Worm (Caenorhabditis elegans) whole organism, mixed stage, embryonic: Measurements from ENCODE around the gene gpx-5.
"Not testable (repeated sequence)": the region's sequence is repeated elsewhere in the genome, so short reads cannot be mapped to it uniquely, and the experiment has no call there.

ENCODE experiments used
- M03D4.4 ChIP-seq: sonication (generic microtip); optimal IDR thresholded peaks from 2 replicates; lab custom pipeline; 2017; ENCODE audit warnings: mild to moderate bottlenecking, missing genetic modification characterization, missing compliant biosample characterization
- bed-3 ChIP-seq: fragments of 200-800 bp; sonication (Bioruptor generic); optimal IDR thresholded peaks from 3 replicates; lab custom pipeline; 2018; ENCODE audit warnings: mild to moderate bottlenecking, missing genetic modification characterization, moderate library complexity, missing compliant biosample characterization
- blmp-1 ChIP-seq: fragments of 150-350 bp; optimal IDR thresholded peaks from 2 replicates; lab custom pipeline; 2014; ENCODE audit warnings: missing biosample characterization, missing genetic modification characterization
- ceh-39 ChIP-seq: fragments of 150-350 bp; optimal IDR thresholded peaks from 2 replicates; lab custom pipeline; 2014; ENCODE audit warnings: missing biosample characterization, missing genetic modification characterization
- ceh-43 ChIP-seq: fragments of 200-800 bp; sonication (Bioruptor generic); optimal IDR thresholded peaks from 2 replicates; lab custom pipeline; 2018; ENCODE audit warnings: mild to moderate bottlenecking, missing genetic modification characterization, moderate library complexity, missing compliant biosample characterization
- ceh-83 ChIP-seq: fragments of 200-800 bp; sonication (Bioruptor generic); optimal IDR thresholded peaks from 2 replicates; lab custom pipeline; 2018; ENCODE audit warnings: mild to moderate bottlenecking, missing genetic modification characterization, missing compliant biosample characterization
- ces-1 ChIP-seq: fragments of 150-350 bp; optimal IDR thresholded peaks from 2 replicates; lab custom pipeline; 2014; ENCODE audit warnings: missing biosample characterization, missing genetic modification reagents, missing genetic modification characterization
- cnd-1 ChIP-seq: fragments of 200-800 bp; sonication (Bioruptor generic); optimal IDR thresholded peaks from 2 replicates; lab custom pipeline; 2018; ENCODE audit warnings: mild to moderate bottlenecking, missing genetic modification characterization, missing compliant biosample characterization
- drap-1 ChIP-seq: fragments of 200-800 bp; sonication (Bioruptor generic); optimal IDR thresholded peaks from 3 replicates; lab custom pipeline; 2018; ENCODE audit warnings: mild to moderate bottlenecking, missing genetic modification characterization, missing compliant biosample characterization
- elt-1 ChIP-seq: sonication (generic microtip); optimal IDR thresholded peaks from 2 replicates; lab custom pipeline; 2017; ENCODE audit warnings: missing genetic modification characterization, mild to moderate bottlenecking, missing compliant biosample characterization, antibody characterized with exemption, moderate library complexity, borderline replicate concordance; ENCODE audit not compliant: insufficient read depth
- flh-1 ChIP-seq: fragments of 200-800 bp; sonication (Bioruptor generic); optimal IDR thresholded peaks from 2 replicates; lab custom pipeline; 2018; ENCODE audit warnings: mild to moderate bottlenecking, missing genetic modification characterization, moderate library complexity, missing compliant biosample characterization
- ham-2 ChIP-seq: fragments of 200-800 bp; sonication (Bioruptor generic); optimal IDR thresholded peaks from 2 replicates; lab custom pipeline; 2018; ENCODE audit warnings: mild to moderate bottlenecking, missing genetic modification characterization, missing compliant biosample characterization
- hlh-1 ChIP-seq: fragments of 150-350 bp; optimal IDR thresholded peaks from 2 replicates; lab custom pipeline; 2014; ENCODE audit warnings: missing biosample characterization, missing genetic modification reagents, missing genetic modification characterization
- lin-32 ChIP-seq: fragments of 200-800 bp; sonication (Bioruptor generic); optimal IDR thresholded peaks from 2 replicates; lab custom pipeline; 2018; ENCODE audit warnings: mild to moderate bottlenecking, missing genetic modification characterization, missing compliant biosample characterization
- lsy-2 ChIP-seq: fragments of 150-350 bp; optimal IDR thresholded peaks from 2 replicates; lab custom pipeline; 2014; ENCODE audit warnings: missing biosample characterization, missing genetic modification characterization
- mab-5 ChIP-seq: fragments of 150-350 bp; optimal IDR thresholded peaks from 2 replicates; lab custom pipeline; 2014; ENCODE audit warnings: missing biosample characterization, missing genetic modification characterization
- mep-1 ChIP-seq: fragments of 150-350 bp; optimal IDR thresholded peaks from 2 replicates; lab custom pipeline; 2017; ENCODE audit warnings: missing biosample characterization, missing genetic modification reagents, missing genetic modification characterization, inconsistent platforms
- mls-2 ChIP-seq: sonication (generic microtip); optimal IDR thresholded peaks from 2 replicates; lab custom pipeline; 2016; ENCODE audit warnings: mild to moderate bottlenecking, missing genetic modification characterization, moderate library complexity, missing compliant biosample characterization
- nhr-2 ChIP-seq: fragments of 150-350 bp; optimal IDR thresholded peaks from 2 replicates; lab custom pipeline; 2014; ENCODE audit warnings: missing biosample characterization, missing genetic modification characterization
- nhr-237 ChIP-seq: fragments of 150-350 bp; optimal IDR thresholded peaks from 2 replicates; lab custom pipeline; 2014; ENCODE audit warnings: missing biosample characterization, missing genetic modification characterization
- nhr-28 ChIP-seq: fragments of 150-350 bp; optimal IDR thresholded peaks from 2 replicates; lab custom pipeline; 2014; ENCODE audit warnings: missing biosample characterization, missing genetic modification characterization
- nhr-76 ChIP-seq: sonication (generic microtip); optimal IDR thresholded peaks from 2 replicates; lab custom pipeline; 2017; ENCODE audit warnings: missing biosample characterization, missing genetic modification characterization
- pha-4 ChIP-seq: fragments of 150-350 bp; optimal IDR thresholded peaks from 2 replicates; lab custom pipeline; 2018; ENCODE audit warnings: missing biosample characterization, missing genetic modification reagents, missing genetic modification characterization
- sem-2 ChIP-seq: fragments of 200-800 bp; sonication (Bioruptor generic); optimal IDR thresholded peaks from 2 replicates; lab custom pipeline; 2018; ENCODE audit warnings: mild to moderate bottlenecking, missing genetic modification characterization, missing compliant biosample characterization
- snpc-4 ChIP-seq: fragments of 150-350 bp; optimal IDR thresholded peaks from 2 replicates; lab custom pipeline; 2014; ENCODE audit warnings: missing biosample characterization, missing genetic modification characterization
- sptf-1 ChIP-seq: sonication (generic microtip); optimal IDR thresholded peaks from 2 replicates; lab custom pipeline; 2017; ENCODE audit warnings: mild to moderate bottlenecking, missing genetic modification characterization, moderate library complexity, missing compliant biosample characterization
- tbx-8 ChIP-seq: fragments of 200-800 bp; sonication (Bioruptor generic); optimal IDR thresholded peaks from 2 replicates; lab custom pipeline; 2018; ENCODE audit warnings: mild to moderate bottlenecking, missing genetic modification characterization, moderate library complexity, missing compliant biosample characterization
- unc-120 ChIP-seq: sonication (generic microtip); optimal IDR thresholded peaks from 2 replicates; lab custom pipeline; 2017; ENCODE audit warnings: missing genetic modification characterization, missing compliant biosample characterization; ENCODE audit not compliant: poor library complexity, severe bottlenecking
- unc-39 ChIP-seq: fragments of 150-350 bp; optimal IDR thresholded peaks from 2 replicates; lab custom pipeline; 2014; ENCODE audit warnings: missing biosample characterization, missing genetic modification characterization
- zip-8 ChIP-seq: fragments of 150-350 bp; optimal IDR thresholded peaks from 2 replicates; lab custom pipeline; 2014; ENCODE audit warnings: missing biosample characterization, missing genetic modification characterization
- ztf-11 ChIP-seq: fragments of 150-350 bp; optimal IDR thresholded peaks from 2 replicates; lab custom pipeline; 2014; ENCODE audit warnings: missing biosample characterization, missing genetic modification characterization

The gpx-5 gene

DNA sequence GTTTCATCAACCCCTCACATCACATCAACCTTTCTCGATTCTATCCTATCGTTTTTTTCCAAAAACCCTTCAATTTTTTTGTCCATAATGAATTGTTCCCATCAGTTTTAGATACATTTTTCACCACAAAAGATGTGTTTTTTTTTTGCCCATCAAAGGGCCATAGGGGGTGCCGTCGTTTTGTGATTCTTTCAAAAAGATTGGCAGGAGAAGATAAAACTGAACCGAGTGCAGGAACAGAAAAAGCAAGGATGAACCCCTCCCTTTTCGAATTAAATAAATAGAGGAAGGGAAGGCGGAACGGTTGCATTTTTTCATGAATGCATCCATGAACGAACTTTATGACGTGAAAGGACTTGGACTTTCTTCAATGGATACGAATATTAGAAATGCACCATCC is 32.5 kb downstream of the gpx-5 start, which contains the start of gene C11E4.7:
Gene C11E4.7, plus strand, starts transcription at position 301 of the 400 bp plus-strand sequence.
- TF ChIP-seq nhr-76 (no peak), tbx-8 (GFP tag; lab: Kevin White, UChicago) (no peak), lin-32 (GFP tag; lab: Kevin White, UChicago) (no peak), mep-1 (tag; lab: Kevin White, UChicago) (no peak), unc-39 (tag; lab: Kevin White, UChicago) (no peak), nhr-2 (tag; lab: Kevin White, UChicago) (no peak), M03D4.4 (tag; lab: Kevin White, UChicago) (no peak), lsy-2 (tag; lab: Kevin White, UChicago) (no peak)

DNA sequence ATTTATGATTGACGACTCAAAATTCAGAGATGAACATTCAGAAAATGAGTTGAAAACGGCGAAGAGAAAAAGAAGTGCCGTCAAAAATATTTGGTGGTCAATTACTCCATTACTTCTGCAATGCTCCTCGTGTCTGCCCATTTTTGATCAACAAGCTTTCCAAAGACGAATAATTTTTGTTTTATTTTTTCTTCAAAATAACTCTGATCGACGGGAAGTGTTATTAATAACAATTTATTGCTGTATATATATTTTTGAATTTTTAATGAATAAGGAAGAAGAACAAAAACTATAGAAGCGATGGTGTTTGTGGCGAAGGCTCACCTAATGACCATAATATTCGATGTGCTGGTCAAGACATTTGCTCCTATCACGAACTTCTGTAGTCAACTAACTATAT is 35.7 kb downstream of the gpx-5 start, which contains the start of gene C11E4.8:
Gene C11E4.8, plus strand, starts transcription at position 301 of the 400 bp plus-strand sequence.
- TF ChIP-seq hlh-1 (tag; lab: Kevin White, UChicago) (no peak), snpc-4 (no peak)

DNA sequence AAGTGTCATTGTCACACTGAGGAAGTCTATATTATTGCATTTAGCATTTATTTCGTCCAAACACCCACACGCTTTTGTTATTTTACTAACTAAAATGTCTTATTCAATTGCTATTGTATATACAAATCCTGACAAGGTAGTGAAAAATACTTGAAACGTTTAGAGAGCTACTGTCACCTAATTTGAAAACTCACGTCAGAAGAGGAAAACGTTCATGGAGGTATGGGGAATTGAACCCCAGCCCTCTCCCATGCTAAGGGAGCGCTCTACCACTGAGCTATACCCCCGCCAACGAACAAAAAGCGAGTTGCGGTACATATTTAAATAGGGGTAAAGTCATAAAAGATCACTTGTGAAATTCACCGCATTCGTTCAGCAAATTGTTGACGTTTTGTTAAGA is 38.1 kb downstream of the gpx-5 start:
- TF ChIP-seq blmp-1 (tag; lab: Kevin White, UChicago), result no peak
- no peak for TF ChIP-seq ceh-39 (tag; lab: Kevin White, UChicago)
- TF ChIP-seq drap-1, result peak; percentile 59
- peak; percentile 41 for TF ChIP-seq M03D4.4 (tag; lab: Kevin White, UChicago)
- no peak for TF ChIP-seq nhr-28
- no peak for TF ChIP-seq lsy-2 (tag; lab: Kevin White, UChicago)
- TF ChIP-seq nhr-2 (tag; lab: Kevin White, UChicago), result no peak
- TF ChIP-seq mab-5 (tag; lab: Kevin White, UChicago), result no peak
- TF ChIP-seq bed-3 (GFP tag; lab: Kevin White, UChicago), result peak; percentile 5
- no peak for TF ChIP-seq lin-32 (GFP tag; lab: Kevin White, UChicago)
- peak; percentile 1 for TF ChIP-seq ham-2 (GFP tag; lab: Kevin White, UChicago)
- no peak for TF ChIP-seq ztf-11 (tag; lab: Kevin White, UChicago)
- TF ChIP-seq tbx-8 (GFP tag; lab: Kevin White, UChicago), result no peak
- peak; percentile 9 for TF ChIP-seq unc-120 (tag; lab: Kevin White, UChicago)
- TF ChIP-seq ceh-43, result no peak
- TF ChIP-seq sem-2 (GFP tag; lab: Kevin White, UChicago), result peak; percentile 28
- peak; percentile 71 for TF ChIP-seq ceh-83
- TF ChIP-seq pha-4, result no peak
- TF ChIP-seq cnd-1 (tag; lab: Kevin White, UChicago), result peak; percentile 72
- no peak for TF ChIP-seq zip-8 (tag; lab: Kevin White, UChicago)
- no peak for TF ChIP-seq hlh-1 (tag; lab: Kevin White, UChicago)

DNA sequence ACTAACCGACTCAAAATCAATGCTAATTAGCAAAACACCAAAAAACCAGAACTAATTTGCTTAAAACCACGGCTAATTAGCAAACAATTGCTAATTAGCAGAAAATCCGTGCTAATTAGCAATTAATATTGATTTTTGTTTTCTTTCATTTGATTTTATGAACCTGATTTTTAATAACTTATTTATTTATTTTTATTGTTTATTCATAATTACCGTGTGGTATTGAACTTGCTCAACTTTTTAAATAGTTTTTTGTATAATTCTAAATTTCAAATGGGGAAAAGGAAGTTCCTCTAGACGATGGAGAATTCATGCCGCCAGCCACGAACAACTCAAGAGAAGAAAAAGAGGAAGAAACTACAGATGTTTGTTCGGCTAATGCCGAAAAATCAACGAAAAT is 41.4 kb downstream of the gpx-5 start, which contains the start of gene F34H10.1:
Gene F34H10.1, plus strand, starts transcription at position 301 of the 400 bp plus-strand sequence.
- not testable (repeated sequence) for TF ChIP-seq cnd-1 (tag; lab: Kevin White, UChicago); sem-2 (GFP tag; lab: Kevin White, UChicago); nhr-2 (tag; lab: Kevin White, UChicago)

DNA sequence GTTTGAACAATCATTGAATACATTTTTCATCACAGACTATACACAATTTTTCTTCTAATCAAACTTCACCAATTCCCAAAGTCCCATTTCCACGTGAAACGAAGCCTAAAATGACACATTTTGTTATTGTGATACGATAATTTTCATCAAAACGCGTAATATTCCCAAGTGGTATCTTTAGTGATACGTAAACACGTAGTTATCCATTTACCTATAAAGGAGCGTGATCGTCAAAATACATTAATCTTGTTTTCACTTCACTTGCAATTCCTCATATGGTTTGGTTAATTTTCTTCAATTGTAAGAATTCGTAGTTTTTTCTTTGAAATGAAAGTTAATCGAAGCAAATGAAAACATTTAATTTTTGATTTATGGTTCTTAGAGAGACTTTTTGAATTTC is 45.1 kb downstream of the gpx-5 start:
- TF ChIP-seq bed-3 (GFP tag; lab: Kevin White, UChicago) (no peak), nhr-237 (no peak), ces-1 (GFP tag; lab: Kevin White, UChicago) (no peak), M03D4.4 (tag; lab: Kevin White, UChicago) (no peak)
- TF ChIP-seq, all 35 proteins: peak for 0

DNA sequence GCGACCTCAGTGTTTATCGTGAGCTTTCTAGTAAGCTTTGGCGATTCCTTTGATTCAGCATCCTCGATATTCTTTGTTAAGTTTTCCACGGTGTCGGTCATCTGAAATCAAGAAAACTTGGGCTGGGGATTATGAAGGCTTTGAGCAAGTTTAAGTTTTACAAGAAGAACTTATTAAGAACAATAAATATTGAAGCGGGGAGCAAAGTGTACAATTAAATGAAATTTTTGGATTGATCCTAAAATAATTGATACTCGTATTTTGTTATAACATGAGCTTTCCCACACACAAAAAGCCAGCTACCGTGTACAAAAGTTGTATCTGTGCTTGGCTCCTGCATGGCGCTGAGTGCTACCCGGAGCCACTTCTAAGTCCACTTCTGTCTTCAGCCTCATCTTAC is 50.5 kb downstream of the gpx-5 start, which contains the start of gene F34H10.3:
Gene F34H10.3, minus strand, starts transcription at position 101 of the 400 bp plus-strand sequence.
- TF ChIP-seq nhr-76 (no peak), ztf-11 (tag; lab: Kevin White, UChicago) (no peak), nhr-2 (tag; lab: Kevin White, UChicago) (no peak), ceh-39 (tag; lab: Kevin White, UChicago) (no peak), sem-2 (GFP tag; lab: Kevin White, UChicago) (no peak), ceh-83 (no peak), sptf-1 (tag; lab: Kevin White, UChicago) (no peak), M03D4.4 (tag; lab: Kevin White, UChicago) (no peak), elt-1 (tag; lab: Kevin White, UChicago) (no peak), unc-39 (tag; lab: Kevin White, UChicago) (no peak), hlh-1 (tag; lab: Kevin White, UChicago) (no peak), mab-5 (tag; lab: Kevin White, UChicago) (no peak), flh-1 (GFP tag; lab: Kevin White, UChicago) (no peak), nhr-28 (no peak), mls-2 (tag; lab: Kevin White, UChicago) (no peak), mep-1 (tag; lab: Kevin White, UChicago) (no peak), snpc-4 (no peak), pha-4 (no peak), tbx-8 (GFP tag; lab: Kevin White, UChicago) (no peak)
